Fruit fly (Drosophila melanogaster) whole organism, adult: ENCODE results near the gene Or85b.

Source experiments
- CG12768 ChIP-seq: fragments of 200-800 bp; sonication (Bioruptor generic); optimal IDR thresholded peaks from 2 replicates; lab custom pipeline; 2017; ENCODE audit warnings: missing biosample characterization, missing genetic modification characterization, mild to moderate bottlenecking, moderate library complexity, missing genetic modification reagents
- CG5204 ChIP-seq: fragments of 200-800 bp; sonication (Bioruptor generic); optimal IDR thresholded peaks from 2 replicates; lab custom pipeline; 2016; ENCODE audit warnings: missing biosample characterization, missing genetic modification characterization
- CG7101 ChIP-seq: fragments of 200-800 bp; sonication (Bioruptor generic); optimal IDR thresholded peaks from 2 replicates; lab custom pipeline; 2018; ENCODE audit warnings: missing biosample characterization, mild to moderate bottlenecking, missing genetic modification characterization, moderate library complexity
- Clk ChIP-seq: fragments of 200-800 bp; sonication (Bioruptor generic); optimal IDR thresholded peaks from 2 replicates; lab custom pipeline; 2017; ENCODE audit warnings: missing biosample characterization, missing genetic modification characterization
- Mnt ChIP-seq: fragments of 200-800 bp; sonication (Bioruptor generic); optimal IDR thresholded peaks from 2 replicates; lab custom pipeline; 2016; ENCODE audit warnings: missing biosample characterization, mild to moderate bottlenecking, missing genetic modification characterization
- bab1 ChIP-seq: fragments of 200-800 bp; sonication (Bioruptor generic); optimal IDR thresholded peaks from 3 replicates; lab custom pipeline; 2019; ENCODE audit warnings: missing biosample characterization, mild to moderate bottlenecking, missing genetic modification characterization, moderate library complexity
- cic ChIP-seq: fragments of 200-800 bp; sonication (Bioruptor generic); optimal IDR thresholded peaks from 2 replicates; lab custom pipeline; 2017; ENCODE audit warnings: missing biosample characterization, mild to moderate bottlenecking, missing genetic modification characterization, moderate library complexity
- cnc ChIP-seq, 2 experiments: fragments of >200 bp; optimal IDR thresholded peaks; 2 replicates each; lab custom pipeline; 2017
- kay ChIP-seq: fragments of 200-800 bp; sonication (Bioruptor generic); peaks from one replicate; lab custom pipeline; 2016; ENCODE audit warnings: missing biosample characterization, missing genetic modification characterization, borderline replicate concordance
- ovo ChIP-seq: fragments of 200-800 bp; sonication (Bioruptor generic); optimal IDR thresholded peaks from 2 replicates; lab custom pipeline; 2016; ENCODE audit warnings: missing biosample characterization, missing genetic modification characterization
- pad ChIP-seq: fragments of 200-800 bp; sonication (Bioruptor generic); optimal IDR thresholded peaks from 3 replicates; lab custom pipeline; 2017; ENCODE audit warnings: missing biosample characterization, missing genetic modification characterization, mild to moderate bottlenecking, moderate library complexity, missing genetic modification reagents
- toe ChIP-seq: fragments of 200-800 bp; sonication (Bioruptor generic); optimal IDR thresholded peaks from 2 replicates; lab custom pipeline; 2016; ENCODE audit warnings: missing biosample characterization, missing genetic modification characterization

dm6 chr3R:8519157-8519556, 8.0 kb upstream of the Or85b start:
- TF ChIP-seq cic (no peak), ovo (GFP tag; lab: Kevin White, UChicago) (no peak), kay (no peak), CG7101 (tag; lab: Kevin White, UChicago) (no peak), toe (GFP tag; lab: Kevin White, UChicago) (no peak), CG12768 (no peak), pad (no peak), Mnt (no peak), cnc (optimal IDR thresholded peaks at IDR 0.05; lab: Kevin White, UChicago) (no peak), bab1 (no peak), Clk (GFP tag; lab: Kevin White, UChicago) (no peak), CG5204 (GFP tag; lab: Kevin White, UChicago) (no peak)
